Fruit fly (Drosophila melanogaster) whole organism, embryonic: ENCODE data around the gene upd1.

Experiments used
- Adf1 ChIP-seq: fragments of 200-800 bp; sonication (Bioruptor generic); IDR thresholded peaks from 2 replicates; pipeline ENCODE4 v1.3.6; 2022; ENCODE audit warnings: missing biosample characterization, missing genetic modification characterization
- Atf3 ChIP-seq: fragments of 200-800 bp; sonication (Bioruptor generic); optimal IDR thresholded peaks from 3 replicates; lab custom pipeline; 2016; ENCODE audit warnings: missing biosample characterization, missing genetic modification characterization
- Awh ChIP-seq: fragments of 200-800 bp; sonication (Bioruptor generic); IDR thresholded peaks from 2 replicates; pipeline ENCODE4, ENCODE4 v1.3.6; 2022; ENCODE audit warnings: missing biosample characterization, missing genetic modification characterization
- CG10321 ChIP-seq: fragments of 200-800 bp; sonication (Bioruptor generic); IDR thresholded peaks from 2 replicates; pipeline ENCODE4 v1.3.6; 2022; ENCODE audit warnings: missing biosample characterization, missing genetic modification characterization
- CG10462 ChIP-seq: fragments of 200-800 bp; sonication (Bioruptor generic); optimal IDR thresholded peaks from 2 replicates; lab custom pipeline; 2016; ENCODE audit warnings: missing biosample characterization, missing genetic modification characterization
- CG10543 ChIP-seq: fragments of 200-800 bp; sonication (Bioruptor generic); optimal IDR thresholded peaks from 3 replicates; lab custom pipeline; 2017; ENCODE audit warnings: missing biosample characterization, mild to moderate bottlenecking, missing genetic modification characterization, moderate library complexity
- CG11093 ChIP-seq: fragments of 200-800 bp; sonication (Bioruptor generic); IDR thresholded peaks from 3 replicates; pipeline ENCODE4 v1.3.6; 2022; ENCODE audit warnings: missing biosample characterization, missing genetic modification characterization
- CG12769 ChIP-seq: fragments of 200-800 bp; sonication (Bioruptor generic); optimal IDR thresholded peaks from 2 replicates; lab custom pipeline; 2019; ENCODE audit warnings: missing biosample characterization, mild to moderate bottlenecking, missing genetic modification characterization, moderate library complexity
- CG13123 ChIP-seq: fragments of 200-800 bp; sonication (Bioruptor generic); optimal IDR thresholded peaks from 2 replicates; lab custom pipeline; 2016; ENCODE audit warnings: missing biosample characterization, missing genetic modification characterization
- CG13775 ChIP-seq: fragments of 200-800 bp; sonication (Bioruptor generic); optimal IDR thresholded peaks from 3 replicates; lab custom pipeline; 2017; ENCODE audit warnings: missing biosample characterization, mild to moderate bottlenecking, missing genetic modification characterization
- CG1602 ChIP-seq: fragments of 200-800 bp; sonication (Bioruptor generic); optimal IDR thresholded peaks from 3 replicates; lab custom pipeline; 2016; ENCODE audit warnings: missing biosample characterization, missing genetic modification characterization
- CG16813 ChIP-seq: fragments of 200-800 bp; sonication (Bioruptor generic); IDR thresholded peaks from 3 replicates; pipeline ENCODE4 v1.3.6; 2022; ENCODE audit warnings: missing biosample characterization, missing genetic modification characterization; ENCODE audit not compliant: partially characterized antibody
- CG17186 ChIP-seq: fragments of 200-800 bp; sonication (Bioruptor generic); optimal IDR thresholded peaks from 3 replicates; lab custom pipeline; 2017; ENCODE audit warnings: missing biosample characterization, missing genetic modification reagents, missing genetic modification characterization
- CG1832 ChIP-seq: fragments of 200-800 bp; sonication (Bioruptor generic); optimal IDR thresholded peaks from 2 replicates; lab custom pipeline; 2017; ENCODE audit warnings: missing biosample characterization, mild to moderate bottlenecking, missing genetic modification characterization, inconsistent platforms
- CG2678 ChIP-seq: fragments of 200-800 bp; sonication (Bioruptor generic); optimal IDR thresholded peaks from 3 replicates; lab custom pipeline; 2019; ENCODE audit warnings: missing biosample characterization, mild to moderate bottlenecking, missing genetic modification characterization, moderate library complexity
- CG30403 ChIP-seq: fragments of 200-800 bp; sonication (Bioruptor generic); optimal IDR thresholded peaks from 3 replicates; lab custom pipeline; 2016; ENCODE audit warnings: missing biosample characterization, missing genetic modification characterization
- CG32767 ChIP-seq: fragments of 200-800 bp; sonication (Bioruptor generic); IDR thresholded peaks from 2 replicates; pipeline ENCODE4 v1.3.6; 2022; ENCODE audit warnings: missing biosample characterization, missing genetic modification characterization
- CG3838 ChIP-seq: fragments of 200-800 bp; sonication (Bioruptor generic); optimal IDR thresholded peaks from 3 replicates; lab custom pipeline; 2016; ENCODE audit warnings: missing biosample characterization, missing genetic modification characterization
- CG4820 ChIP-seq: fragments of 200-800 bp; sonication (Bioruptor generic); optimal IDR thresholded peaks from 3 replicates; lab custom pipeline; 2016; ENCODE audit warnings: missing biosample characterization, missing genetic modification characterization
- CG4854 ChIP-seq: fragments of 200-800 bp; sonication (Bioruptor generic); optimal IDR thresholded peaks from 2 replicates; lab custom pipeline; 2016; ENCODE audit warnings: missing biosample characterization, missing genetic modification characterization, inconsistent platforms
- CG7839 ChIP-seq: fragments of 200-800 bp; sonication (Bioruptor generic); optimal IDR thresholded peaks from 3 replicates; lab custom pipeline; 2018; ENCODE audit warnings: missing biosample characterization, mild to moderate bottlenecking, missing genetic modification characterization, moderate library complexity
- CG7987 ChIP-seq: fragments of 200-800 bp; sonication (Bioruptor generic); optimal IDR thresholded peaks from 2 replicates; lab custom pipeline; 2018; ENCODE audit warnings: missing biosample characterization, mild to moderate bottlenecking, missing genetic modification characterization, moderate library complexity
- D ChIP-seq, 2 experiments: fragments of 200-800 bp in 1 of 2; fragments of >200 bp in 1 of 2; sonication (Bioruptor generic) in 1 of 2; optimal IDR thresholded peaks; 2 replicates in 1 of 2; 3 replicates in 1 of 2; lab custom pipeline; 2017; ENCODE audit warnings: mild to moderate bottlenecking in 1 of 2, missing biosample characterization in 1 of 2, missing genetic modification characterization in 1 of 2, missing genetic modification reagents in 1 of 2
- Deaf1 ChIP-seq: fragments of 200-800 bp; optimal IDR thresholded peaks from 3 replicates; lab custom pipeline; 2019; ENCODE audit warnings: missing biosample characterization, mild to moderate bottlenecking, missing genetic modification characterization, moderate library complexity
- Hr51 ChIP-seq, 2 experiments: fragments of 200-800 bp; sonication (Bioruptor generic); optimal IDR thresholded peaks; 2 replicates in 1 of 2; 3 replicates in 1 of 2; lab custom pipeline; 2016 to 2018; ENCODE audit warnings: missing biosample characterization in 2 of 2, missing genetic modification characterization in 2 of 2, mild to moderate bottlenecking in 1 of 2, moderate library complexity in 1 of 2
- Hr78 ChIP-seq, 2 experiments: fragments of 200-800 bp in 1 of 2; fragments of >200 bp in 1 of 2; sonication (Bioruptor generic) in 1 of 2; optimal IDR thresholded peaks; 2 replicates each; lab custom pipeline; 2017 to 2019; ENCODE audit warnings: missing biosample characterization in 2 of 2, missing genetic modification characterization in 2 of 2, mild to moderate bottlenecking in 1 of 2, moderate library complexity in 1 of 2
- Jarid2 ChIP-seq: fragments of 200-800 bp; sonication (Bioruptor generic); optimal IDR thresholded peaks from 3 replicates; lab custom pipeline; 2017; ENCODE audit warnings: mild to moderate bottlenecking, missing biosample characterization, missing genetic modification reagents, missing genetic modification characterization
- Meics ChIP-seq: fragments of 200-800 bp; sonication (Bioruptor generic); optimal IDR thresholded peaks from 2 replicates; lab custom pipeline; 2017; ENCODE audit warnings: missing biosample characterization, mild to moderate bottlenecking, missing genetic modification characterization
- Nf-YB ChIP-seq: fragments of 200-800 bp; sonication (Bioruptor generic); optimal IDR thresholded peaks from 3 replicates; lab custom pipeline; 2019; ENCODE audit warnings: missing biosample characterization, mild to moderate bottlenecking, missing genetic modification characterization, moderate library complexity
- Nf-YC ChIP-seq: fragments of 200-800 bp; optimal IDR thresholded peaks from 3 replicates; lab custom pipeline; 2019; ENCODE audit warnings: missing biosample characterization, mild to moderate bottlenecking, missing genetic modification characterization, moderate library complexity
- cg ChIP-seq: fragments of 200-800 bp; sonication (Bioruptor generic); optimal IDR thresholded peaks from 3 replicates; lab custom pipeline; 2019; ENCODE audit warnings: missing biosample characterization, mild to moderate bottlenecking, missing genetic modification characterization, moderate library complexity
- crc ChIP-seq: fragments of 200-800 bp; sonication (Bioruptor generic); optimal IDR thresholded peaks from 2 replicates; lab custom pipeline; 2016; ENCODE audit warnings: missing biosample characterization, missing genetic modification characterization
- crol ChIP-seq: fragments of 200-800 bp; sonication (Bioruptor generic); IDR thresholded peaks from 2 replicates; pipeline ENCODE4 v1.3.6; 2022; ENCODE audit warnings: missing biosample characterization, missing genetic modification characterization
- insv ChIP-seq, 2 experiments: fragments of 200-800 bp; sonication (Bioruptor generic); optimal IDR thresholded peaks; 3 replicates each; lab custom pipeline; 2016 to 2018; ENCODE audit warnings: missing biosample characterization in 2 of 2, missing genetic modification characterization in 2 of 2
- kni ChIP-seq: fragments of 200-800 bp; sonication (Bioruptor generic); optimal IDR thresholded peaks from 3 replicates; lab custom pipeline; 2017; ENCODE audit warnings: mild to moderate bottlenecking, missing biosample characterization, missing genetic modification reagents, missing genetic modification characterization
- pfk ChIP-seq: fragments of 200-800 bp; sonication (Bioruptor generic); optimal IDR thresholded peaks from 2 replicates; lab custom pipeline; 2018; ENCODE audit warnings: missing biosample characterization, mild to moderate bottlenecking, missing genetic modification characterization, moderate library complexity
- sens ChIP-seq: fragments of 200-800 bp; sonication (Bioruptor generic); peaks from one replicate; lab custom pipeline; 2016; ENCODE audit warnings: missing biosample characterization, missing genetic modification characterization
- sim ChIP-seq: fragments of 200-800 bp; sonication (Bioruptor generic); IDR thresholded peaks from 2 replicates; pipeline ENCODE4 v1.3.6; 2022; ENCODE audit warnings: missing biosample characterization, missing genetic modification characterization
- tgo ChIP-seq: fragments of 200-800 bp; sonication (Bioruptor generic); IDR thresholded peaks from 3 replicates; pipeline ENCODE4 v1.3.6; 2022; ENCODE audit warnings: missing biosample characterization, missing genetic modification characterization
- z ChIP-seq: fragments of 200-800 bp; sonication (Bioruptor generic); IDR thresholded peaks from 3 replicates; pipeline ENCODE4 v1.3.6; 2022; ENCODE audit warnings: missing biosample characterization, missing genetic modification characterization
- zen ChIP-seq: fragments of 200-800 bp; sonication (Bioruptor generic); optimal IDR thresholded peaks from 3 replicates; lab custom pipeline; 2018; ENCODE audit warnings: missing biosample characterization, mild to moderate bottlenecking, missing genetic modification characterization, moderate library complexity

upd1 gene

DNA sequence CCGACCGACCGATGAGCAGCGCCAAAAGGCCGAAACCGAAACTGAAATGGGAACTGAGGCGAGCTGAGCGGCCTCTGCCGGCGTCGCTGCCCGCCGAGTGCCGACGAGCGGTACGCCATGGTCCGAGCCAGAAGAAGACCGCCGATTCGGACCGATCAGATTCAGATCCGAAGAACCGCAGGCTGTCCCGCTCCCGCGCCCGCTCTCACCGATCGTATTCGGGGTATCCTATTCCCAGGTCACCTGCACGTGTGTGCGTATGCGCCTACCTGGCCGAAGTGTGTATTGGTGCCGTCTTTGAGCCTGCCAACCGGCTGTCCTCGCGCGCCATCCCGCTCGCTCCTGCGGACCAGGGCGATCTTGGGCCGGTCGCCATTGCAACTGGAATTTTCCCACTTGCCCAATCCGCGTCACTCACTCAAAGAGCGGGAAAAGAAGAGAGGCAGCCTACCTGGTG, at the start of gene upd1:
TSS of gene upd1 (minus strand) at position 51 of the 457 bp plus-strand sequence.
- TF ChIP-seq pfk (GFP tag; lab: Kevin White, UChicago) (no peak), crc (GFP tag; lab: Kevin White, UChicago) (no peak), CG12769 (tag; lab: Kevin White, UChicago) (no peak), CG4854 (GFP tag; lab: Kevin White, UChicago) (no peak), CG13775 (no peak), sens (GFP tag; lab: Kevin White, UChicago) (peak; percentile 17), Adf1 (GFP tag; lab: Robert Waterston, UW) (peak; percentile 58), Jarid2 (peak; percentile 38), zen (tag; lab: Kevin White, UChicago) (no peak), CG1602 (no peak), CG11093 (no peak), CG30403 (no peak), cg (GFP tag; lab: Kevin White, UChicago) (peak; percentile 79), CG10462 (GFP tag; lab: Kevin White, UChicago) (no peak), Nf-YC (peak; percentile 93), D (optimal IDR thresholded peaks at IDR 0.05; lab: Kevin White, UChicago) (peak; percentile 15), D (GFP tag; optimal IDR thresholded peaks at IDR 0.05; lab: Kevin White, UChicago) (no peak), z (GFP tag; lab: Robert Waterston, UW) (peak; percentile 91), CG10321 (GFP tag; lab: Robert Waterston, UW) (peak; percentile 70), CG4820 (no peak), Awh (GFP tag; lab: Robert Waterston, UW) (no peak), CG32767 (GFP tag; lab: Robert Waterston, UW) (no peak), CG17186 (GFP tag; lab: Kevin White, UChicago) (no peak), CG16813 (0 out of 3 replicates have a peak, but pooled peaks have one; percentile 11), CG10543 (GFP tag; lab: Kevin White, UChicago) (no peak), CG7839 (no peak), CG3838 (GFP tag; lab: Kevin White, UChicago) (no peak), tgo (no peak), sim (GFP tag; lab: Robert Waterston, UW) (no peak), crol (GFP tag; lab: Robert Waterston, UW) (peak; percentile 34; the same call in 1 of the 2 replicates), CG2678 (no peak), kni (GFP tag; lab: Kevin White, UChicago) (peak; percentile 59), Hr51 (GFP tag; optimal IDR thresholded peaks at IDR 0.05; lab: Kevin White, UChicago) (no peak), Deaf1 (tag; lab: Kevin White, UChicago) (peak; percentile 91), CG13123 (GFP tag; lab: Kevin White, UChicago) (no peak), Meics (GFP tag; lab: Kevin White, UChicago) (no peak), Atf3 (no peak), CG7987 (GFP tag; lab: Kevin White, UChicago) (no peak), Nf-YB (GFP tag; lab: Kevin White, UChicago) (peak; percentile 97), CG1832 (peak; percentile 71), insv (GFP tag; optimal IDR thresholded peaks at IDR 0.05; lab: Kevin White, UChicago) (peak in 1 of 2 experiments; percentile 17), Hr78 (GFP tag; optimal IDR thresholded peaks at IDR 0.05; lab: Kevin White, UChicago) (no peak)
